Worm (Caenorhabditis elegans): ENCODE data around the gene spe-18.

DNA sequence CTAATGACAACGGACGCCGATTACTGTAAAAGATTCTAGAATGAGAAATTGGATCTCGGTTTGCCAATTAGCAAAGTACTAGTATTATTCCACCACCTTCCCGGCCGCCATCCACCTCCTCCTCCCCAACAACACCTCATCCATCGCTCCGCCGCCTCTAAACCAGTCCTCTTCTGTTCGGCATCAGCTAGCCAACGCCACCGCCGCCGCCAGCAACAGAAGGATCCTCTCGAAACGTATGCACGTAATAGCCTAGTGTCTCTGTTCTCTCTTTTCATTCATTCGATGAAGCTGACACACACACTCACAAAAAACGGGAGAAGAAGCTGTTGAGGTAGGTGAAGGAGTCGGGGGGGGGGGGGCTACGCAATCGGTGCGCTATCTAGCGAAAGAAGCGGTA, 17.5 kb upstream of the spe-18 start:
- TF ChIP-seq F37B4.10 (GFP tag; IDR thresholded peaks at IDR 0.05) (no peak), pha-4 (tag; optimal IDR thresholded peaks at IDR 0.05) (no peak)
